Worm (Caenorhabditis elegans): ENCODE data around the gene gyg-2.

DNA sequence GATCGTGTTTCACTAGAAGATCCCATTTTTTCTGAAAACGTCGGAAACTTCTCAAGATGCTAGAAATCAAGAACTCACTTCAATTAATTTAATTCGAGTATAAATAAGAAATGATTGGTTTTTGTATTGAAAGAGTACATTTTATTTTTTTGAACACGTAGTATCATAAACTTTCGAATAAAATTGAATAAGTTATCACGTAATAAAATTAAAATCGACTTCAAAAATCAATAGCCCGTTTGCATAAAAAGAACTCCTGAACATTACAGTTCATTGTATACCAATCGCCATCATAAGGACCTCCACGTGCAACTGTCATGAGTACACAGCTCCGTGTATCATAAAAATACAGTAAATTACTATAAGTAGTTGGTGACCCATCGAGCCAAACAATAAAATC lies 12.4 kb downstream of the gyg-2 start, which contains the start of gene T25E12.16:
- TF ChIP-seq dao-5 (tag; optimal IDR thresholded peaks at IDR 0.05) (no peak), W03F9.2 (tag; optimal IDR thresholded peaks at IDR 0.05) (no peak), him-1 (tag; optimal IDR thresholded peaks at IDR 0.05) (no peak)

Measured in whole organism, L4/young adult.